Worm (Caenorhabditis elegans): ENCODE data around the gene K08D10.14.

K08D10.14 gene

ce11 chrIV:4172242-4172641 is 17.5 kb downstream of the K08D10.14 start:
- TF ChIP-seq ctbp-1 (GFP tag; IDR thresholded peaks at IDR 0.05) (no peak), duxl-1 (tag; optimal IDR thresholded peaks at IDR 0.05; ENCODE audit: poor library complexity) (no peak), lim-7 (GFP tag; IDR thresholded peaks at IDR 0.05) (0 out of 2 replicates have a peak, but pooled peaks have one; percentile 28), snpc-4 (tag; optimal IDR thresholded peaks at IDR 0.05) (no peak), lsy-2 (tag; optimal IDR thresholded peaks at IDR 0.05) (no peak), sdz-12 (GFP tag; optimal IDR thresholded peaks at IDR 0.05) (no peak), daf-19 (GFP tag; conservative IDR thresholded peaks at IDR 0.05) (no peak), dmd-8 (GFP tag; IDR thresholded peaks at IDR 0.05) (no peak), ceh-28 (tag; optimal IDR thresholded peaks at IDR 0.05) (peak; percentile 52), gei-8 (GFP tag; optimal IDR thresholded peaks at IDR 0.05) (no peak), dmd-9 (GFP tag; IDR thresholded peaks at IDR 0.05) (no peak), ceh-44 (GFP tag; IDR thresholded peaks at IDR 0.05) (no peak), R02D3.7 (tag; optimal IDR thresholded peaks at IDR 0.05) (no peak), unc-130 (GFP tag; optimal IDR thresholded peaks at IDR 0.05) (no peak)

DNA sequence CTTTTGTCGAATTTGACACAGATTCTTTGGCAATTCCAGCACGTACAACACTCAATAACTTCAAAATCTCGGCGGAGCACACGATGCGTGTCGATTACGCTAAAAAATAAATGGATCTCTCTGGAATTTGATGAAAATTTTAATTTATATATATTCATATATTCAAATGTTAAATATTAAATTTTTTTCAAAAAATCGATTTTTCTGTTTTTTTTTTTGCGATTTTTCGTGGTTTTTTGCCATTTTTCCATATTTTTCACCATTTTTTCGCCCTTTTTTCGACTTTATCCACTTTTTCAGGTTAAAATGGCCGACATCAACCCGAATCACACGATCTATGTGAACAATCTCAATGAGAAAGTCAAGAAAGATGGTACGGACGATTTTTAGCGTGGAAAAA is 19.0 kb downstream of the K08D10.14 start, which contains the start of gene rnp-3:
TSS of gene rnp-3 (plus strand) at position 301 of the 400 bp plus-strand sequence.
- no peak for TF ChIP-seq attf-4 (tag; optimal IDR thresholded peaks at IDR 0.05)
- TF ChIP-seq spr-1 (tag; optimal IDR thresholded peaks at IDR 0.05): no peak
- no peak for TF ChIP-seq mdt-29 (GFP tag; IDR thresholded peaks at IDR 0.05)
- no peak for TF ChIP-seq ceh-44 (GFP tag; IDR thresholded peaks at IDR 0.05)
- no peak for TF ChIP-seq D1046.2 (GFP tag; IDR thresholded peaks at IDR 0.05)
- no peak for TF ChIP-seq mes-2 (tag; optimal IDR thresholded peaks at IDR 0.05; ENCODE audit: poor library complexity, severe bottlenecking)
- TF ChIP-seq mxl-3 (GFP tag; optimal IDR thresholded peaks at IDR 0.05): no peak
- TF ChIP-seq ceh-20 (GFP tag; IDR thresholded peaks at IDR 0.05): no peak
- TF ChIP-seq ZK546.5 (tag; optimal IDR thresholded peaks at IDR 0.05): no peak
- TF ChIP-seq nhr-48 (tag; optimal IDR thresholded peaks at IDR 0.05): no peak
- TF ChIP-seq nhr-41 (GFP tag; IDR thresholded peaks at IDR 0.05): no peak
- TF ChIP-seq php-3 (GFP tag; IDR thresholded peaks at IDR 0.05): no peak
- TF ChIP-seq nhr-111 (GFP tag; optimal IDR thresholded peaks at IDR 0.05): no peak

ce11 chrIV:4176088-4176487 is 21.3 kb downstream of the K08D10.14 start, which contains the start of gene dnj-15:
Gene dnj-15, plus strand, starts transcription at chrIV:4176388.
- TF ChIP-seq duxl-1 (tag; optimal IDR thresholded peaks at IDR 0.05; ENCODE audit: poor library complexity) (no peak), daf-8 (GFP tag; IDR thresholded peaks at IDR 0.05) (no peak), unc-62 (GFP tag; optimal IDR thresholded peaks at IDR 0.05 in 1 of 2) (no peak), unc-62 (tag; optimal IDR thresholded peaks at IDR 0.05) (no peak)

DNA sequence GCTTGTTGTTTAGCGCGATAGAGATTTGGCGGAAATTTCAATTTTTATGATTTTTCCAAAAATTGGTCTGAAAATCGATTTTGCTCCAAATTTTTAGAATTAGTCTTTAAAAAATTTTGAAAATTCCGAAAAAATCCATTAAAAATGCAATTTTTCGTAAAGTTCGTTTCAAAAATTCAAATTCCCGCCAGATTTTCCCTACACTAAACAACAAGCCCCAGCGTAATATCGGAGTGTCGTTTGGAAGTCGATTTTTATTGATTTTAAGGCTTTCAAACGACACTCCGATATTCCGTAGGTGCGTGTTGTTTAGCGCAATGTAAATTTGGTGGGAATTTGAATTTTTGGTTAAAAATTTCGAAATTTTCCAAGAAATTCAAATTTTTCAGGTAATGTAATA is 21.9 kb downstream of the K08D10.14 start:
- TF ChIP-seq Y48G9A.11 (GFP tag; IDR thresholded peaks at IDR 0.05) (peak; percentile 97), duxl-1 (tag; optimal IDR thresholded peaks at IDR 0.05; ENCODE audit: poor library complexity) (no peak), lin-38 (GFP tag; IDR thresholded peaks at IDR 0.05) (peak; percentile 25; the same call in 1 of the 2 replicates), saeg-2 (GFP tag; IDR thresholded peaks at IDR 0.05) (no peak), egl-27 (tag; optimal IDR thresholded peaks at IDR 0.05) (no peak), snpc-1.2 (GFP tag; IDR thresholded peaks at IDR 0.05) (no peak), pqm-1 (tag; optimal IDR thresholded peaks at IDR 0.05) (no peak), mdt-29 (GFP tag; IDR thresholded peaks at IDR 0.05) (no peak), zfp-3 (GFP tag; conservative IDR thresholded peaks at IDR 0.05) (no peak), hmg-1.1 (GFP tag; IDR thresholded peaks at IDR 0.05) (no peak), F49E8.2 (tag; optimal IDR thresholded peaks at IDR 0.05; ENCODE audit: borderline replicate concordance) (peak; percentile 71), tag-97 (GFP tag; IDR thresholded peaks at IDR 0.05) (no peak), ceh-44 (GFP tag; IDR thresholded peaks at IDR 0.05) (no peak), lir-3 (tag; optimal IDR thresholded peaks at IDR 0.05) (no peak), rbr-2 (tag; optimal IDR thresholded peaks at IDR 0.05) (no peak), madf-5 (GFP tag; IDR thresholded peaks at IDR 0.05) (no peak), T20F7.1 (GFP tag; optimal IDR thresholded peaks at IDR 0.05) (peak; percentile 19), mep-1 (tag; optimal IDR thresholded peaks at IDR 0.05) (no peak)

Data from whole organism, L4 larva.